Comparison of ENCODE assay signal across 1 fruit fly cellular context in the genomic region with DNA sequence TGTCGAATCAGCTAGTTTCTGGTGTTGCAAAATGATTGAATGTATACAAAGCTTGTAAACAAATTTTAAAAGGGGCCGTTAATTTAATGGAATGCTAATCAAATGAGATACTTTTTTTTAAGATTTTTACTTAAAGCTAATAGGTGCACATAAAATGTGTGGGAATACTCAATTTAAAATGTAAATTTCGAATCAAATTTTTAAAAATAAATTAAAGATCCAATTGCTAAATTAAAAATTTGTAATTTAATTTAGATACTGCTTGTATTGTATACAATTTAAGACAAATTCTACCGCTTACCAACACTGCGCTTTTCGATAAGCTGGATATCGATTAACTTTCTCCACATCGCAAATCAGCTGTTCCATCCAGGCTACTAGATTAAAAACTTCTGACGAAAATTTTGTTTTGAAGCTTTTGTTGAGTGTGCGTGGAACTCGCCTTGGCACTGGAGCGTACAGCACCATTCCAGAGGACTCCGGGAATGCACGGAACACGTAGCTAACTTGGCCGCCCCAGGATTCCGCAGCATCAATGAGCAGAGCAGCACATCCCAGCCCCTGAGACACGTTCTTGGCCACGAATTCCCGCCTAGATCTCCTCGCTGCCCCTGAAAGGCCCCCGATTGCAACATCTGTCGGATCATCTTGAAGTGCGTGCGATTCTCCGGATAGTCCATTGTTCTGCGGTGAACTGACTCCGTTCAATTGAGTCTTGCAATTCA.
TF ChIP-seq lines count a peak whose summit lies in the region.

A gene (minus strand): TSS at position 24 of the 725 bp plus-strand sequence.
A gene (plus strand): TSS at position 344 of the 725 bp plus-strand sequence.

TF ChIP-seq in whole organism, embryonic, 481 proteins besides CTCF, POLR2A, EP300 and RAD21 (continued from another document and continues in another):
- TF ChIP-seq Deaf1 (tag; optimal IDR thresholded peaks at IDR 0.05; lab: Kevin White, UChicago) (peak; percentile 45), D19A (tag; optimal IDR thresholded peaks at IDR 0.05; lab: Kevin White, UChicago) (peak; percentile 54), CG18764 (GFP tag; optimal IDR thresholded peaks at IDR 0.05; lab: Kevin White, UChicago) (peak; percentile 39), trem (tag; optimal IDR thresholded peaks at IDR 0.05; lab: Kevin White, UChicago) (peak; percentile 83), CG4404 (GFP tag; IDR thresholded peaks at IDR 0.05; lab: Robert Waterston, UW) (no peak), CG14050 (GFP tag; IDR thresholded peaks at IDR 0.05; lab: Robert Waterston, UW) (no peak), Dll (GFP tag; IDR thresholded peaks at IDR 0.05; lab: Robert Waterston, UW; ENCODE audit: partially characterized antibody) (peak; percentile 49; the same call in 1 of the 4 replicates), tin (GFP tag; optimal IDR thresholded peaks at IDR 0.05; lab: Kevin White, UChicago) (peak; percentile 46), CG2712 (tag; optimal IDR thresholded peaks at IDR 0.05; lab: Kevin White, UChicago) (peak; percentile 78), CG10431 (GFP tag; optimal IDR thresholded peaks at IDR 0.05; lab: Kevin White, UChicago) (peak; percentile 43), ac (GFP tag; optimal IDR thresholded peaks at IDR 0.05; lab: Kevin White, UChicago) (no peak), fd64A (GFP tag; optimal IDR thresholded peaks at IDR 0.05; lab: Kevin White, UChicago) (no peak), tio (GFP tag; optimal IDR thresholded peaks at IDR 0.05; lab: Kevin White, UChicago) (peak; percentile 53), lov (optimal IDR thresholded peaks at IDR 0.05; lab: Kevin White, UChicago) (no peak), lov (GFP tag; IDR thresholded peaks at IDR 0.05; lab: Robert Waterston, UW) (no peak), CG10274 (GFP tag; optimal IDR thresholded peaks at IDR 0.05; lab: Kevin White, UChicago) (no peak), luna (GFP tag; optimal IDR thresholded peaks at IDR 0.05; lab: Kevin White, UChicago) (no peak), CG5245 (GFP tag; optimal IDR thresholded peaks at IDR 0.05; lab: Kevin White, UChicago) (peak; percentile 56), Stat92E (GFP tag; optimal IDR thresholded peaks at IDR 0.05; lab: Kevin White, UChicago) (no peak), CG1832 (GFP tag; optimal IDR thresholded peaks at IDR 0.05; lab: Kevin White, UChicago) (no peak), Hr51 (GFP tag; optimal IDR thresholded peaks at IDR 0.05; lab: Kevin White, UChicago) (peak; percentile 57 to 70), CG11085 (GFP tag; IDR thresholded peaks at IDR 0.05; lab: Robert Waterston, UW) (no peak), vnd (GFP tag; IDR thresholded peaks at IDR 0.05; lab: Robert Waterston, UW; ENCODE audit: partially characterized antibody) (no peak), CG30020 (tag; optimal IDR thresholded peaks at IDR 0.05; lab: Kevin White, UChicago) (peak; percentile 64), B-H1 (GFP tag; IDR thresholded peaks at IDR 0.05; lab: Robert Waterston, UW) (no peak; the same call in 2 of the 3 replicates), yki (optimal IDR thresholded peaks at IDR 0.05; lab: Kevin White, UChicago) (no peak), H15 (GFP tag; IDR thresholded peaks at IDR 0.05; lab: Robert Waterston, UW) (no peak), jigr1 (GFP tag; IDR thresholded peaks at IDR 0.05; lab: Robert Waterston, UW) (peak; percentile 44; the same call in 1 of the 3 replicates), hkb (optimal IDR thresholded peaks at IDR 0.05; lab: Kevin White, UChicago) (no peak), hkb (GFP tag; IDR thresholded peaks at IDR 0.05; lab: Robert Waterston, UW) (0 out of 2 replicates have a peak, but pooled peaks have one; percentile 46), CG10565 (GFP tag; optimal IDR thresholded peaks at IDR 0.05; lab: Kevin White, UChicago) (no peak), CG14441 (GFP tag; IDR thresholded peaks at IDR 0.05; lab: Robert Waterston, UW) (no peak), sisA (GFP tag; IDR thresholded peaks at IDR 0.05; lab: Robert Waterston, UW) (no peak), z (GFP tag; IDR thresholded peaks at IDR 0.05; lab: Robert Waterston, UW) (no peak), CG6854 (GFP tag; optimal IDR thresholded peaks at IDR 0.05; lab: Kevin White, UChicago) (no peak), ATbp (GFP tag; optimal IDR thresholded peaks at IDR 0.05; lab: Kevin White, UChicago) (no peak), CG8089 (GFP tag; optimal IDR thresholded peaks at IDR 0.05; lab: Kevin White, UChicago) (no peak), emc (GFP tag; optimal IDR thresholded peaks at IDR 0.05; lab: Kevin White, UChicago) (no peak), CG6654 (GFP tag; optimal IDR thresholded peaks at IDR 0.05; lab: Kevin White, UChicago) (no peak), Mes4 (GFP tag; optimal IDR thresholded peaks at IDR 0.05; lab: Kevin White, UChicago) (peak; percentile 6), Fer3 (tag; optimal IDR thresholded peaks at IDR 0.05; lab: Kevin White, UChicago) (peak; percentile 65), Six4 (GFP tag; optimal IDR thresholded peaks at IDR 0.05; lab: Kevin White, UChicago) (peak; percentile 30), stwl (tag; optimal IDR thresholded peaks at IDR 0.05; lab: Kevin White, UChicago) (peak; percentile 96), ara (GFP tag; IDR thresholded peaks at IDR 0.05; lab: Robert Waterston, UW) (0 out of 2 replicates have a peak, but pooled peaks have one; percentile 4), CG7786 (GFP tag; optimal IDR thresholded peaks at IDR 0.05; lab: Kevin White, UChicago) (peak; percentile 38), chif (GFP tag; optimal IDR thresholded peaks at IDR 0.05; lab: Kevin White, UChicago) (peak in 1 of 2 experiments; percentile 24), CG17612 (GFP tag; IDR thresholded peaks at IDR 0.05; lab: Robert Waterston, UW) (no peak), pan (optimal IDR thresholded peaks at IDR 0.05; lab: Kevin White, UChicago) (no peak), pan (GFP tag; optimal IDR thresholded peaks at IDR 0.05 in 1 of 2, IDR thresholded peaks at IDR 0.05 in 1 of 2) (peak in 1 of 2 experiments; percentile 46), zfh1 (GFP tag; IDR thresholded peaks at IDR 0.05; lab: Robert Waterston, UW) (peak; percentile 53; the same call in 2 of the 3 replicates), dm (GFP tag; optimal IDR thresholded peaks at IDR 0.05; lab: Kevin White, UChicago) (no peak), CG4282 (GFP tag; optimal IDR thresholded peaks at IDR 0.05; lab: Kevin White, UChicago) (no peak), Doc2 (GFP tag; IDR thresholded peaks at IDR 0.05; lab: Robert Waterston, UW) (no peak), CG6683 (GFP tag; optimal IDR thresholded peaks at IDR 0.05; lab: Kevin White, UChicago) (peak; percentile 42), CG8924 (tag; optimal IDR thresholded peaks at IDR 0.05; lab: Kevin White, UChicago) (peak; percentile 74), CG14965 (GFP tag; optimal IDR thresholded peaks at IDR 0.05; lab: Kevin White, UChicago; ENCODE audit: borderline replicate concordance) (no peak), Eip74EF (GFP tag; optimal IDR thresholded peaks at IDR 0.05; lab: Kevin White, UChicago) (peak in 1 of 2 experiments; percentile 40), ham (GFP tag; IDR thresholded peaks at IDR 0.05; lab: Robert Waterston, UW) (no peak), CG7271 (tag; optimal IDR thresholded peaks at IDR 0.05; lab: Kevin White, UChicago) (peak; percentile 1), da (GFP tag; optimal IDR thresholded peaks at IDR 0.05; lab: Kevin White, UChicago) (no peak), Usf (GFP tag; optimal IDR thresholded peaks at IDR 0.05; lab: Kevin White, UChicago) (peak; percentile 4), caup (GFP tag; optimal IDR thresholded peaks at IDR 0.05; lab: Kevin White, UChicago; ENCODE audit: severe bottlenecking) (peak; percentile 50), Mad (GFP tag; optimal IDR thresholded peaks at IDR 0.05; lab: Kevin White, UChicago) (peak; percentile 40), tgo (GFP tag; IDR thresholded peaks at IDR 0.05; lab: Robert Waterston, UW) (peak; percentile 27; the same call in 1 of the 3 replicates), CG10366 (GFP tag; IDR thresholded peaks at IDR 0.05; lab: Robert Waterston, UW) (no peak; the same call in 1 of the 2 replicates), CG6689 (GFP tag; IDR thresholded peaks at IDR 0.05; lab: Robert Waterston, UW) (peak; percentile 50), Rx (GFP tag; IDR thresholded peaks at IDR 0.05; lab: Robert Waterston, UW) (no peak), amos (GFP tag; IDR thresholded peaks at IDR 0.05; lab: Robert Waterston, UW; ENCODE audit: partially characterized antibody) (no peak; the same call in 1 of the 2 replicates), gsb-n (tag; optimal IDR thresholded peaks at IDR 0.05; lab: Kevin White, UChicago) (peak; percentile 62), Asciz (GFP tag; optimal IDR thresholded peaks at IDR 0.05; lab: Kevin White, UChicago) (peak; percentile 38), CG12071 (GFP tag; optimal IDR thresholded peaks at IDR 0.05; lab: Kevin White, UChicago) (no peak), CG9609 (GFP tag; optimal IDR thresholded peaks at IDR 0.05; lab: Kevin White, UChicago) (peak; percentile 9), C15 (GFP tag; IDR thresholded peaks at IDR 0.05; lab: Robert Waterston, UW) (no peak), CG11696 (GFP tag; IDR thresholded peaks at IDR 0.05; lab: Robert Waterston, UW) (no peak), CG9215 (GFP tag; IDR thresholded peaks at IDR 0.05; lab: Robert Waterston, UW) (no peak), CG12659 (GFP tag; optimal IDR thresholded peaks at IDR 0.05; lab: Kevin White, UChicago) (peak; percentile 76), CG14667 (GFP tag; IDR thresholded peaks at IDR 0.05; lab: Robert Waterston, UW) (no peak), Neu2 (GFP tag; optimal IDR thresholded peaks at IDR 0.05; lab: Kevin White, UChicago; ENCODE audit: borderline replicate concordance) (no peak), Atf-2 (GFP tag; optimal IDR thresholded peaks at IDR 0.05; lab: Kevin White, UChicago) (no peak), br (optimal IDR thresholded peaks at IDR 0.05; lab: Kevin White, UChicago) (no peak), grau (tag; optimal IDR thresholded peaks at IDR 0.05; lab: Kevin White, UChicago) (peak; percentile 77), seq (GFP tag; IDR thresholded peaks at IDR 0.05; lab: Robert Waterston, UW) (no peak), onecut (GFP tag; IDR thresholded peaks at IDR 0.05; lab: Robert Waterston, UW) (peak; percentile 55), jumu (GFP tag; optimal IDR thresholded peaks at IDR 0.05; lab: Kevin White, UChicago) (peak; percentile 35), CG1024 (GFP tag; IDR thresholded peaks at IDR 0.05; lab: Robert Waterston, UW) (0 out of 2 replicates have a peak, but pooled peaks have one; percentile 9), pum (GFP tag; optimal IDR thresholded peaks at IDR 0.05; lab: Kevin White, UChicago) (peak; percentile 14), repo (GFP tag; optimal IDR thresholded peaks at IDR 0.05; lab: Kevin White, UChicago) (no peak), CG6254 (GFP tag; optimal IDR thresholded peaks at IDR 0.05; lab: Kevin White, UChicago) (no peak), fu2 (GFP tag; optimal IDR thresholded peaks at IDR 0.05; lab: Kevin White, UChicago) (no peak), usp (GFP tag; optimal IDR thresholded peaks at IDR 0.05; lab: Kevin White, UChicago) (no peak), CG7963 (GFP tag; IDR thresholded peaks at IDR 0.05; lab: Robert Waterston, UW; ENCODE audit: partially characterized antibody) (no peak), lab (GFP tag; optimal IDR thresholded peaks at IDR 0.05; lab: Kevin White, UChicago) (peak; percentile 80), unpg (GFP tag; optimal IDR thresholded peaks at IDR 0.05; lab: Kevin White, UChicago) (peak; percentile 65), CG4707 (GFP tag; optimal IDR thresholded peaks at IDR 0.05; lab: Kevin White, UChicago) (no peak), bab2 (GFP tag; optimal IDR thresholded peaks at IDR 0.05; lab: Kevin White, UChicago) (peak; percentile 53), HLH3B (GFP tag; IDR thresholded peaks at IDR 0.05; lab: Robert Waterston, UW) (no peak), gcm2 (GFP tag; optimal IDR thresholded peaks at IDR 0.05; lab: Kevin White, UChicago) (no peak), cad (GFP tag; optimal IDR thresholded peaks at IDR 0.05; lab: Kevin White, UChicago) (no peak), E2f2 (GFP tag; IDR thresholded peaks at IDR 0.05; lab: Robert Waterston, UW) (peak; percentile 51; the same call in 1 of the 2 replicates), CG15269 (tag; optimal IDR thresholded peaks at IDR 0.05; lab: Kevin White, UChicago) (peak; percentile 60), crc (GFP tag; optimal IDR thresholded peaks at IDR 0.05; lab: Kevin White, UChicago) (no peak), disco-r (GFP tag; optimal IDR thresholded peaks at IDR 0.05; lab: Kevin White, UChicago) (no peak), CG9727 (GFP tag; optimal IDR thresholded peaks at IDR 0.05; lab: Kevin White, UChicago) (peak; percentile 65), D19B (GFP tag; optimal IDR thresholded peaks at IDR 0.05; lab: Kevin White, UChicago) (peak; percentile 35), CG7839 (tag; optimal IDR thresholded peaks at IDR 0.05; lab: Kevin White, UChicago) (peak; percentile 74), knrl (GFP tag; IDR thresholded peaks at IDR 0.05; lab: Robert Waterston, UW; ENCODE audit: partially characterized antibody) (no peak), Drgx (GFP tag; IDR thresholded peaks at IDR 0.05; lab: Robert Waterston, UW) (peak; percentile 62), crp (GFP tag; optimal IDR thresholded peaks at IDR 0.05; lab: Kevin White, UChicago) (peak; percentile 21 to 88), maf-S (GFP tag; optimal IDR thresholded peaks at IDR 0.05; lab: Kevin White, UChicago) (no peak), hth (optimal IDR thresholded peaks at IDR 0.05; lab: Kevin White, UChicago) (no peak), CG5180 (GFP tag; optimal IDR thresholded peaks at IDR 0.05; lab: Kevin White, UChicago) (peak; percentile 7), CG14710 (tag; optimal IDR thresholded peaks at IDR 0.05; lab: Kevin White, UChicago) (peak; percentile 85), chn (GFP tag; optimal IDR thresholded peaks at IDR 0.05; lab: Kevin White, UChicago) (peak; percentile 46), Tbp (GFP tag; optimal IDR thresholded peaks at IDR 0.05; lab: Kevin White, UChicago) (no peak), YL-1 (GFP tag; optimal IDR thresholded peaks at IDR 0.05; lab: Kevin White, UChicago) (peak; percentile 13), Opbp (GFP tag; IDR thresholded peaks at IDR 0.05; lab: Robert Waterston, UW; ENCODE audit: partially characterized antibody) (no peak), NC2α (GFP tag; optimal IDR thresholded peaks at IDR 0.05; lab: Kevin White, UChicago) (no peak), CG33557 (GFP tag; optimal IDR thresholded peaks at IDR 0.05; lab: Kevin White, UChicago) (peak; percentile 61), Rfx (GFP tag; IDR thresholded peaks at IDR 0.05; lab: Robert Waterston, UW) (peak; percentile 64), Fer1 (GFP tag; optimal IDR thresholded peaks at IDR 0.05; lab: Kevin White, UChicago) (peak; percentile 52), CG16815 (GFP tag; optimal IDR thresholded peaks at IDR 0.05; lab: Kevin White, UChicago) (peak; percentile 26), kay (GFP tag; optimal IDR thresholded peaks at IDR 0.05; lab: Kevin White, UChicago) (peak; percentile 35)
